Worm (Caenorhabditis elegans) whole organism, L1 larva: ENCODE results near the gene rcat-1.

ENCODE experiments used
- C16A3.4 ChIP-seq: fragments of 150-350 bp; optimal IDR thresholded peaks from 2 replicates; lab custom pipeline; 2014; ENCODE audit warnings: missing biosample characterization, missing genetic modification characterization
- F16B12.6 ChIP-seq: fragments of 150-350 bp; optimal IDR thresholded peaks from 2 replicates; lab custom pipeline; 2014; ENCODE audit warnings: missing biosample characterization, missing genetic modification characterization
- Y116A8C.19 ChIP-seq: sonication (generic microtip); optimal IDR thresholded peaks from 2 replicates; lab custom pipeline; 2016; ENCODE audit warnings: missing compliant biosample characterization, missing genetic modification characterization, borderline replicate concordance
- aha-1 ChIP-seq: fragments of 150-350 bp; optimal IDR thresholded peaks from 2 replicates; lab custom pipeline; 2014; ENCODE audit warnings: missing biosample characterization, missing genetic modification characterization
- alr-1 ChIP-seq: fragments of 200-800 bp; sonication (Bioruptor generic); optimal IDR thresholded peaks from 2 replicates; lab custom pipeline; 2018; ENCODE audit warnings: borderline replicate concordance, mild to moderate bottlenecking, missing genetic modification characterization, missing compliant biosample characterization
- aly-2 ChIP-seq: fragments of 150-350 bp; optimal IDR thresholded peaks from 2 replicates; lab custom pipeline; 2014; ENCODE audit warnings: missing biosample characterization, missing genetic modification characterization
- blmp-1 ChIP-seq: fragments of 150-350 bp; optimal IDR thresholded peaks from 2 replicates; lab custom pipeline; 2014; ENCODE audit warnings: missing biosample characterization, missing genetic modification characterization
- ceh-63 ChIP-seq: fragments of 200-800 bp; sonication (Bioruptor generic); optimal IDR thresholded peaks from 2 replicates; lab custom pipeline; 2018; ENCODE audit warnings: mild to moderate bottlenecking, missing genetic modification characterization, missing compliant biosample characterization
- ceh-82 ChIP-seq, 3 experiments: fragments of 150-350 bp in 1 of 3; sonication (generic microtip) in 2 of 3; optimal IDR thresholded peaks; 2 replicates each; lab custom pipeline; 2014 to 2017; ENCODE audit warnings: missing biosample characterization in 3 of 3, missing genetic modification characterization in 3 of 3
- dpl-1 ChIP-seq, 3 experiments: fragments of 150-350 bp in 2 of 3; sonication (generic microtip) in 1 of 3; optimal IDR thresholded peaks; 2 replicates each; lab custom pipeline; 2014 to 2017; ENCODE audit warnings: missing biosample characterization in 3 of 3, missing genetic modification characterization in 3 of 3, missing genetic modification reagents in 3 of 3
- dsc-1 ChIP-seq: sonication (generic microtip); optimal IDR thresholded peaks from 2 replicates; lab custom pipeline; 2016; ENCODE audit warnings: mild to moderate bottlenecking, missing genetic modification characterization, missing compliant biosample characterization
- efl-3 ChIP-seq: fragments of 200-800 bp; sonication (Bioruptor generic); optimal IDR thresholded peaks from 2 replicates; lab custom pipeline; 2018; ENCODE audit warnings: mild to moderate bottlenecking, missing genetic modification characterization, missing compliant biosample characterization
- egl-27 ChIP-seq, 2 experiments: fragments of 150-350 bp in 1 of 2; sonication (generic microtip); optimal IDR thresholded peaks; 3 replicates each; lab custom pipeline; 2017 to 2018; ENCODE audit warnings: missing biosample characterization in 2 of 2, missing genetic modification characterization in 2 of 2, missing genetic modification reagents in 2 of 2
- elt-2 ChIP-seq: sonication (generic microtip); optimal IDR thresholded peaks from 2 replicates; lab custom pipeline; 2016; ENCODE audit warnings: missing genetic modification characterization, mild to moderate bottlenecking, inconsistent platforms, missing compliant biosample characterization, missing genetic modification reagents
- elt-3 ChIP-seq, 6 experiments: fragments of 150-350 bp in 1 of 6; sonication (generic microtip); optimal IDR thresholded peaks; 2 replicates each; lab custom pipeline; 2017 to 2018; ENCODE audit warnings: missing biosample characterization in 6 of 6, missing genetic modification characterization in 6 of 6, inconsistent platforms in 1 of 6
- fkh-10 ChIP-seq: sonication (generic microtip); optimal IDR thresholded peaks from 2 replicates; lab custom pipeline; 2017; ENCODE audit warnings: missing biosample characterization, missing genetic modification reagents, missing genetic modification characterization
- fos-1 ChIP-seq: fragments of 150-350 bp; optimal IDR thresholded peaks from 2 replicates; lab custom pipeline; 2014; ENCODE audit warnings: missing biosample characterization, missing genetic modification characterization
- hlh-17 ChIP-seq: fragments of 200-800 bp; sonication (Bioruptor generic); optimal IDR thresholded peaks from 2 replicates; lab custom pipeline; 2018; ENCODE audit warnings: missing genetic modification characterization, mild to moderate bottlenecking, missing compliant biosample characterization, moderate library complexity, borderline replicate concordance
- hpl-2 ChIP-seq: fragments of 150-350 bp; optimal IDR thresholded peaks from 2 replicates; lab custom pipeline; 2014; ENCODE audit warnings: missing biosample characterization, missing genetic modification reagents, missing genetic modification characterization
- irx-1 ChIP-seq: sonication (generic microtip); optimal IDR thresholded peaks from 2 replicates; lab custom pipeline; 2016; ENCODE audit warnings: missing genetic modification characterization, missing compliant biosample characterization
- jun-1 ChIP-seq: fragments of 150-350 bp; optimal IDR thresholded peaks from 2 replicates; lab custom pipeline; 2014; ENCODE audit warnings: missing biosample characterization, missing genetic modification reagents, missing genetic modification characterization
- lin-15B ChIP-seq: fragments of 150-350 bp; sonication (generic microtip); optimal IDR thresholded peaks from 3 replicates; lab custom pipeline; 2014; ENCODE audit warnings: missing biosample characterization, missing genetic modification characterization
- lir-3 ChIP-seq: sonication (generic microtip); optimal IDR thresholded peaks from 2 replicates; lab custom pipeline; 2016; ENCODE audit warnings: mild to moderate bottlenecking, missing genetic modification characterization, moderate library complexity, missing compliant biosample characterization; ENCODE audit not compliant: poor library complexity
- lsy-2 ChIP-seq, 2 experiments: fragments of 150-350 bp; optimal IDR thresholded peaks; 2 replicates each; lab custom pipeline; 2014; ENCODE audit warnings: missing biosample characterization in 2 of 2, missing genetic modification characterization in 2 of 2
- mab-9 ChIP-seq: fragments of 200-800 bp; sonication (Bioruptor generic); IDR thresholded peaks from 2 replicates; pipeline ENCODE4 v1.3.6; 2022; ENCODE audit warnings: missing genetic modification reagents, missing genetic modification characterization, missing compliant biosample characterization
- mdl-1 ChIP-seq, 2 experiments: fragments of 150-350 bp; optimal IDR thresholded peaks; 2 replicates each; lab custom pipeline; 2014 to 2017; ENCODE audit warnings: missing biosample characterization in 2 of 2, missing genetic modification characterization in 2 of 2, inconsistent platforms in 1 of 2
- mef-2 ChIP-seq: fragments of 150-350 bp; optimal IDR thresholded peaks from 2 replicates; lab custom pipeline; 2014; ENCODE audit warnings: missing biosample characterization, missing genetic modification characterization
- mep-1 ChIP-seq: fragments of 150-350 bp; optimal IDR thresholded peaks from 2 replicates; lab custom pipeline; 2014; ENCODE audit warnings: missing biosample characterization, missing genetic modification characterization
- nhr-11 ChIP-seq: fragments of 150-350 bp; optimal IDR thresholded peaks from 2 replicates; lab custom pipeline; 2014; ENCODE audit warnings: missing biosample characterization, missing genetic modification characterization
- nhr-12 ChIP-seq: sonication (generic microtip); optimal IDR thresholded peaks from 2 replicates; lab custom pipeline; 2017; ENCODE audit warnings: missing biosample characterization, missing genetic modification characterization
- nhr-19 ChIP-seq: fragments of 200-800 bp; sonication (Bioruptor generic); conservative IDR thresholded peaks from 2 replicates; pipeline ENCODE4 v1.3.6; 2022; ENCODE audit warnings: missing genetic modification characterization, missing compliant biosample characterization
- nhr-20 ChIP-seq: sonication (generic microtip); optimal IDR thresholded peaks from 2 replicates; lab custom pipeline; 2016; ENCODE audit warnings: mild to moderate bottlenecking, missing genetic modification characterization, missing compliant biosample characterization
- nhr-47 ChIP-seq: sonication (generic microtip); optimal IDR thresholded peaks from 2 replicates; lab custom pipeline; 2016; ENCODE audit warnings: mild to moderate bottlenecking, missing genetic modification characterization, moderate library complexity, missing compliant biosample characterization
- nhr-71 ChIP-seq: sonication (generic microtip); optimal IDR thresholded peaks from 2 replicates; lab custom pipeline; 2016; ENCODE audit warnings: mild to moderate bottlenecking, missing genetic modification characterization, moderate library complexity, missing compliant biosample characterization
- nhr-77 ChIP-seq: fragments of 150-350 bp; optimal IDR thresholded peaks from 2 replicates; lab custom pipeline; 2014; ENCODE audit warnings: missing biosample characterization, missing genetic modification characterization
- nhr-90 ChIP-seq: sonication (generic microtip); optimal IDR thresholded peaks from 2 replicates; lab custom pipeline; 2016; ENCODE audit warnings: mild to moderate bottlenecking, missing genetic modification characterization, missing compliant biosample characterization; ENCODE audit not compliant: poor library complexity
- pag-3 ChIP-seq: sonication (generic microtip); optimal IDR thresholded peaks from 2 replicates; lab custom pipeline; 2017; ENCODE audit warnings: missing genetic modification characterization, mild to moderate bottlenecking, missing compliant biosample characterization, antibody characterized with exemption, borderline replicate concordance; ENCODE audit not compliant: insufficient read depth
- pax-3 ChIP-seq: fragments of 200-800 bp; sonication (Bioruptor generic); optimal IDR thresholded peaks from 2 replicates; lab custom pipeline; 2018; ENCODE audit warnings: mild to moderate bottlenecking, missing genetic modification characterization, moderate library complexity, missing compliant biosample characterization
- pqm-1 ChIP-seq: sonication (generic microtip); optimal IDR thresholded peaks from 3 replicates; lab custom pipeline; 2017; ENCODE audit warnings: missing biosample characterization, missing genetic modification characterization
- rnt-1 ChIP-seq: sonication (generic microtip); optimal IDR thresholded peaks from 2 replicates; lab custom pipeline; 2016; ENCODE audit warnings: mild to moderate bottlenecking, missing genetic modification characterization, moderate library complexity, missing compliant biosample characterization
- snpc-4 ChIP-seq: fragments of 150-350 bp; optimal IDR thresholded peaks from 2 replicates; lab custom pipeline; 2014; ENCODE audit warnings: missing biosample characterization, missing genetic modification characterization
- snu-23 ChIP-seq: sonication (generic microtip); optimal IDR thresholded peaks from 2 replicates; lab custom pipeline; 2016; ENCODE audit warnings: missing genetic modification characterization, missing compliant biosample characterization
- sox-4 ChIP-seq: sonication (generic microtip); optimal IDR thresholded peaks from 2 replicates; lab custom pipeline; 2016; ENCODE audit warnings: missing genetic modification characterization, missing compliant biosample characterization
- sptf-1 ChIP-seq: fragments of 150-350 bp; optimal IDR thresholded peaks from 2 replicates; lab custom pipeline; 2014; ENCODE audit warnings: missing biosample characterization, missing genetic modification characterization
- unc-130 ChIP-seq: fragments of 150-350 bp; optimal IDR thresholded peaks from 2 replicates; lab custom pipeline; 2017; ENCODE audit warnings: missing biosample characterization, missing genetic modification characterization, inconsistent platforms
- unc-62 ChIP-seq: fragments of 150-350 bp; optimal IDR thresholded peaks from 2 replicates; lab custom pipeline; 2014; ENCODE audit warnings: missing biosample characterization, missing genetic modification reagents, missing genetic modification characterization
- unc-86 ChIP-seq: sonication (generic microtip); optimal IDR thresholded peaks from 2 replicates; lab custom pipeline; 2016; ENCODE audit warnings: missing genetic modification characterization, missing compliant biosample characterization
- unc-98 ChIP-seq: fragments of 200-800 bp; sonication (Bioruptor generic); IDR thresholded peaks from 2 replicates; pipeline ENCODE4 v1.3.6; 2022; ENCODE audit warnings: missing genetic modification characterization, missing compliant biosample characterization
- vab-15 ChIP-seq: sonication (generic microtip); optimal IDR thresholded peaks from 2 replicates; lab custom pipeline; 2017; ENCODE audit warnings: missing genotype, mild to moderate bottlenecking, missing genetic modification characterization, missing compliant biosample characterization
- xbp-1 ChIP-seq: sonication (generic microtip); optimal IDR thresholded peaks from 2 replicates; lab custom pipeline; 2016; ENCODE audit warnings: missing genetic modification characterization, missing compliant biosample characterization
- zip-4 ChIP-seq: fragments of 200-800 bp; sonication (Bioruptor generic); optimal IDR thresholded peaks from 2 replicates; lab custom pipeline; 2018; ENCODE audit warnings: mild to moderate bottlenecking, missing genetic modification characterization, moderate library complexity, missing compliant biosample characterization

Gene rcat-1

ce11 chrIV:291851-292367, 36.7 kb upstream of the rcat-1 start (continued):
- TF ChIP-seq unc-98 (GFP tag; lab: Robert Waterston, UW) (no peak), nhr-11 (tag; lab: Kevin White, UChicago) (no peak), C16A3.4 (tag; lab: Kevin White, UChicago) (no peak), hpl-2 (GFP tag; lab: Kevin White, UChicago) (peak; percentile 25), nhr-90 (tag; lab: Kevin White, UChicago) (peak; percentile 78), irx-1 (tag; lab: Kevin White, UChicago) (no peak), unc-86 (tag; lab: Kevin White, UChicago) (no peak), mdl-1 (tag; optimal IDR thresholded peaks at IDR 0.05; lab: Kevin White, UChicago) (no peak), zip-4 (GFP tag; lab: Kevin White, UChicago) (no peak), ceh-82 (tag; optimal IDR thresholded peaks at IDR 0.05; lab: Kevin White, UChicago) (no peak), snu-23 (GFP tag; lab: Kevin White, UChicago) (peak; percentile 48), efl-3 (GFP tag; lab: Kevin White, UChicago) (no peak), vab-15 (no peak), nhr-19 (GFP tag; lab: Robert Waterston, UW) (peak; percentile 28; the same call in 1 of the 2 replicates), rnt-1 (tag; lab: Kevin White, UChicago) (no peak), aly-2 (tag; lab: Kevin White, UChicago) (no peak), elt-2 (tag; lab: Kevin White, UChicago) (peak; percentile 96), nhr-77 (no peak), snpc-4 (no peak), lin-15B (tag; lab: Kevin White, UChicago) (no peak), alr-1 (tag; lab: Kevin White, UChicago) (no peak), egl-27 (tag; optimal IDR thresholded peaks at IDR 0.05; lab: Kevin White, UChicago) (no peak), blmp-1 (no peak), nhr-12 (tag; lab: Kevin White, UChicago) (no peak), fos-1 (tag; lab: Kevin White, UChicago) (no peak), mep-1 (tag; lab: Kevin White, UChicago) (no peak), mef-2 (tag; lab: Kevin White, UChicago) (no peak), lsy-2 (tag; optimal IDR thresholded peaks at IDR 0.05; lab: Kevin White, UChicago) (no peak), Y116A8C.19 (tag; lab: Kevin White, UChicago) (no peak), aha-1 (tag; lab: Kevin White, UChicago) (no peak), F16B12.6 (tag; lab: Kevin White, UChicago) (no peak), ceh-63 (GFP tag; lab: Kevin White, UChicago) (no peak), dsc-1 (no peak), pag-3 (tag; lab: Kevin White, UChicago) (no peak), sox-4 (tag; lab: Kevin White, UChicago) (no peak), lir-3 (tag; lab: Kevin White, UChicago) (peak; percentile 23), pqm-1 (peak; percentile 96), elt-3 (tag; optimal IDR thresholded peaks at IDR 0.05; lab: Kevin White, UChicago) (no peak), jun-1 (tag; lab: Kevin White, UChicago) (peak; percentile 76), dpl-1 (GFP tag; optimal IDR thresholded peaks at IDR 0.05; lab: Kevin White, UChicago) (no peak), nhr-20 (tag; lab: Kevin White, UChicago) (peak; percentile 49), mab-9 (GFP tag; lab: Robert Waterston, UW) (no peak), unc-130 (tag; lab: Kevin White, UChicago) (no peak), pax-3 (no peak), xbp-1 (tag; lab: Kevin White, UChicago) (no peak), nhr-71 (tag; lab: Kevin White, UChicago) (peak; percentile 50), hlh-17 (GFP tag; lab: Kevin White, UChicago) (no peak), unc-62 (no peak), sptf-1 (no peak), nhr-47 (tag; lab: Kevin White, UChicago) (peak; percentile 22), fkh-10 (GFP tag; lab: Kevin White, UChicago) (no peak)
